Fruit fly (Drosophila melanogaster): ENCODE data around the gene RluA-2.

DNA sequence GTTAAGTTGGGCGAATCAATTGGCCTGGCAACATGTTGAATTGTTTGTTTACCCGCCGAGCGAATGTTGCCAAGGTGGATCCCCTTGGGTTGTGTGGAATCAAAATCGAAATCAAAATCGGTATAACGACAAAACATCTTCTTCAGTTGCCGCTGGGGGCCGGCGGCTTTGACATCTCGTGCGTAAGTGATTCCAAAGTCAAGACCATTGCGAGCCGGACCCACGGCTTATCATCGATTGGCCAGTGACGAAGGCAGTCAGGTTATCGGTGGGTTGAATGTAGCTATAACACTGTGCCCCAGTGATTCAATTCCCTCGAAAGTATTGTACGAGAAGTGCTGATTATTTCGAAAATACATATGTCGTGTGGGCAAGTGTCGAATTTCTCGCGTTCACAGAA is 52.1 kb downstream of the RluA-2 start:
- TF ChIP-seq EcR (GFP tag; optimal IDR thresholded peaks at IDR 0.05), result no peak
- no peak for TF ChIP-seq D1 (tag; optimal IDR thresholded peaks at IDR 0.05)
- TF ChIP-seq CG9948 (tag; optimal IDR thresholded peaks at IDR 0.05), result no peak
